Worm (Caenorhabditis elegans) whole organism, L3 larva: ENCODE data around the gene T04C12.8.
A peak's percentile ranks its signal among the peaks of the same experiment; 100 is the strongest.

ENCODE experiments used
- R02D3.7 ChIP-seq: fragments of 150-350 bp; optimal IDR thresholded peaks from 2 replicates; lab custom pipeline; 2014; ENCODE audit warnings: missing biosample characterization, missing genetic modification characterization
- aly-2 ChIP-seq: fragments of 150-350 bp; optimal IDR thresholded peaks from 2 replicates; lab custom pipeline; 2014; ENCODE audit warnings: missing biosample characterization, missing genetic modification characterization
- ama-1 ChIP-seq: fragments of 150-350 bp; optimal IDR thresholded peaks from 2 replicates; lab custom pipeline; 2018
- ceh-16 ChIP-seq: sonication (generic microtip); optimal IDR thresholded peaks from 2 replicates; lab custom pipeline; 2017; ENCODE audit warnings: missing biosample characterization, missing genetic modification characterization
- ceh-28 ChIP-seq: fragments of 150-350 bp; optimal IDR thresholded peaks from 2 replicates; lab custom pipeline; 2014; ENCODE audit warnings: missing biosample characterization, missing genetic modification reagents, missing genetic modification characterization
- ceh-82 ChIP-seq: fragments of 150-350 bp; optimal IDR thresholded peaks from 2 replicates; lab custom pipeline; 2014; ENCODE audit warnings: missing biosample characterization, missing genetic modification characterization
- ceh-9 ChIP-seq: sonication (generic microtip); optimal IDR thresholded peaks from 2 replicates; lab custom pipeline; 2018; ENCODE audit warnings: missing biosample characterization, missing genetic modification characterization
- egl-5 ChIP-seq: fragments of 150-350 bp; optimal IDR thresholded peaks from 2 replicates; lab custom pipeline; 2017; ENCODE audit warnings: missing biosample characterization, missing genetic modification reagents, missing genetic modification characterization, inconsistent platforms
- elt-1 ChIP-seq: fragments of 150-350 bp; optimal IDR thresholded peaks from 2 replicates; lab custom pipeline; 2014; ENCODE audit warnings: missing biosample characterization, missing genetic modification characterization
- elt-2 ChIP-seq: sonication (generic microtip); optimal IDR thresholded peaks from 2 replicates; lab custom pipeline; 2016; ENCODE audit warnings: missing genetic modification reagents, mild to moderate bottlenecking, missing genetic modification characterization, missing compliant biosample characterization
- elt-3 ChIP-seq, 3 experiments: fragments of 150-350 bp in 1 of 3; sonication (generic microtip) in 2 of 3; optimal IDR thresholded peaks; 2 replicates in 2 of 3; 4 replicates in 1 of 3; lab custom pipeline; 2014 to 2017; ENCODE audit warnings: missing biosample characterization in 3 of 3, missing genetic modification characterization in 3 of 3
- eor-1 ChIP-seq, 2 experiments: fragments of 150-350 bp; optimal IDR thresholded peaks; 2 replicates each; lab custom pipeline; 2014 to 2018; ENCODE audit warnings: missing biosample characterization in 2 of 2, missing genetic modification characterization in 2 of 2
- fkh-10 ChIP-seq: sonication (generic microtip); optimal IDR thresholded peaks from 2 replicates; lab custom pipeline; 2017; ENCODE audit warnings: missing biosample characterization, missing genetic modification reagents, missing genetic modification characterization
- fos-1 ChIP-seq: fragments of 150-350 bp; optimal IDR thresholded peaks from 2 replicates; lab custom pipeline; 2014; ENCODE audit warnings: missing biosample characterization, missing genetic modification characterization
- hmg-11 ChIP-seq: sonication (generic microtip); optimal IDR thresholded peaks from 2 replicates; lab custom pipeline; 2016; ENCODE audit warnings: missing genetic modification characterization, missing compliant biosample characterization
- jun-1 ChIP-seq: fragments of 150-350 bp; optimal IDR thresholded peaks from 2 replicates; lab custom pipeline; 2014; ENCODE audit warnings: missing biosample characterization, missing genetic modification reagents, missing genetic modification characterization
- lin-15B ChIP-seq: fragments of 150-350 bp; optimal IDR thresholded peaks from 2 replicates; lab custom pipeline; 2014; ENCODE audit warnings: missing biosample characterization, missing genetic modification characterization
- lin-39 ChIP-seq: fragments of 150-350 bp; optimal IDR thresholded peaks from 2 replicates; lab custom pipeline; 2018; ENCODE audit warnings: missing biosample characterization, missing genetic modification reagents, missing genetic modification characterization
- lsy-12 ChIP-seq: sonication (generic microtip); optimal IDR thresholded peaks from 2 replicates; lab custom pipeline; 2016; ENCODE audit warnings: mild to moderate bottlenecking, missing genetic modification characterization, missing compliant biosample characterization
- mdl-1 ChIP-seq: fragments of 150-350 bp; optimal IDR thresholded peaks from 2 replicates; lab custom pipeline; 2014; ENCODE audit warnings: missing biosample characterization, missing genetic modification characterization
- mml-1 ChIP-seq: fragments of 150-350 bp; sonication (generic microtip); optimal IDR thresholded peaks from 3 replicates; lab custom pipeline; 2014; ENCODE audit warnings: missing biosample characterization, missing genetic modification characterization
- nfya-1 ChIP-seq: sonication (generic microtip); optimal IDR thresholded peaks from 2 replicates; lab custom pipeline; 2017; ENCODE audit warnings: missing genetic modification characterization, mild to moderate bottlenecking, missing compliant biosample characterization, antibody characterized with exemption, moderate library complexity; ENCODE audit not compliant: insufficient read depth
- nhr-12 ChIP-seq: fragments of 150-350 bp; optimal IDR thresholded peaks from 2 replicates; lab custom pipeline; 2014; ENCODE audit warnings: missing biosample characterization, missing genetic modification characterization
- nhr-23 ChIP-seq: fragments of 150-350 bp; optimal IDR thresholded peaks from 2 replicates; lab custom pipeline; 2014; ENCODE audit warnings: missing biosample characterization, missing genetic modification reagents, missing genetic modification characterization
- nhr-237 ChIP-seq: fragments of 150-350 bp; optimal IDR thresholded peaks from 2 replicates; lab custom pipeline; 2014; ENCODE audit warnings: missing biosample characterization, missing genetic modification characterization
- nhr-25 ChIP-seq: sonication (generic microtip); optimal IDR thresholded peaks from 2 replicates; lab custom pipeline; 2017; ENCODE audit warnings: missing biosample characterization, missing genetic modification characterization
- nhr-43 ChIP-seq: sonication (generic microtip); optimal IDR thresholded peaks from 2 replicates; lab custom pipeline; 2016; ENCODE audit warnings: mild to moderate bottlenecking, missing genetic modification characterization, missing compliant biosample characterization; ENCODE audit not compliant: poor library complexity, severe bottlenecking
- nhr-76 ChIP-seq: fragments of 150-350 bp; sonication (generic microtip); optimal IDR thresholded peaks from 5 replicates; lab custom pipeline; 2014; ENCODE audit warnings: missing biosample characterization, missing genetic modification characterization
- pha-4 ChIP-seq: fragments of 150-350 bp; optimal IDR thresholded peaks from 2 replicates; lab custom pipeline; 2014; ENCODE audit warnings: missing biosample characterization, missing genetic modification reagents, missing genetic modification characterization
- skn-1 ChIP-seq: fragments of 150-350 bp; optimal IDR thresholded peaks from 2 replicates; lab custom pipeline; 2014; ENCODE audit warnings: missing biosample characterization, missing genetic modification characterization
- snpc-4 ChIP-seq: fragments of 150-350 bp; optimal IDR thresholded peaks from 2 replicates; lab custom pipeline; 2014; ENCODE audit warnings: missing biosample characterization, missing genetic modification characterization
- tbx-2 ChIP-seq: sonication (generic microtip); optimal IDR thresholded peaks from 2 replicates; lab custom pipeline; 2016; ENCODE audit warnings: mild to moderate bottlenecking, missing genetic modification characterization, missing compliant biosample characterization
- unc-39 ChIP-seq: sonication (generic microtip); optimal IDR thresholded peaks from 4 replicates; lab custom pipeline; 2017; ENCODE audit warnings: missing biosample characterization, missing genetic modification characterization
- zag-1 ChIP-seq: fragments of 150-350 bp; optimal IDR thresholded peaks from 2 replicates; lab custom pipeline; 2014; ENCODE audit warnings: missing biosample characterization, missing genetic modification characterization
- ztf-4 ChIP-seq: fragments of 150-350 bp; optimal IDR thresholded peaks from 2 replicates; lab custom pipeline; 2014; ENCODE audit warnings: missing biosample characterization, missing genetic modification characterization

T04C12.8 gene

ce11 chrV:11078104-11078724 lies 9.1 kb upstream of the T04C12.8 start, which contains the start of gene act-2:
TSS of gene act-2 (minus strand) at chrV:11078154.
- peak; percentile 9 for TF ChIP-seq ceh-28
- peak; percentile 20 for TF ChIP-seq elt-1 (tag; lab: Kevin White, UChicago)
- no peak for TF ChIP-seq mdl-1 (tag; lab: Kevin White, UChicago)
- peak; percentile 58 for TF ChIP-seq fkh-10 (GFP tag; lab: Kevin White, UChicago)
- no peak for TF ChIP-seq egl-5 (tag; lab: Kevin White, UChicago)
- peak; percentile 76 for TF ChIP-seq elt-2 (tag; lab: Kevin White, UChicago)
- no peak for TF ChIP-seq ceh-16 (tag; lab: Kevin White, UChicago)
- TF ChIP-seq eor-1 (tag; optimal IDR thresholded peaks at IDR 0.05; lab: Kevin White, UChicago) = no peak
- TF ChIP-seq nhr-12 (tag; lab: Kevin White, UChicago) = no peak
- no peak for TF ChIP-seq unc-39 (tag; lab: Kevin White, UChicago)
- peak; percentile 78 for TF ChIP-seq nhr-23 (tag; lab: Kevin White, UChicago)
- peak; percentile 9 for TF ChIP-seq R02D3.7 (tag; lab: Kevin White, UChicago)
- TF ChIP-seq elt-3 (tag; optimal IDR thresholded peaks at IDR 0.05; lab: Kevin White, UChicago) = peak in 1 of 3 experiments; percentile 32
- TF ChIP-seq hmg-11 (tag; lab: Kevin White, UChicago) = peak; percentile 36
- no peak for TF ChIP-seq ztf-4 (tag; lab: Kevin White, UChicago)
- peak; percentile 23 for TF ChIP-seq skn-1
- TF ChIP-seq fos-1 (tag; lab: Kevin White, UChicago) = peak; percentile 88
- TF ChIP-seq ama-1 (lab: Kevin White, UChicago) = peak; percentile 22
- TF ChIP-seq nfya-1 (tag; lab: Kevin White, UChicago) = peak; percentile 88
- peak; percentile 74 for TF ChIP-seq lin-39 (tag; lab: Kevin White, UChicago)
- TF ChIP-seq pha-4 = peak; percentile 75
- peak; percentile 95 for TF ChIP-seq nhr-25 (tag; lab: Kevin White, UChicago)
- peak; percentile 73 for TF ChIP-seq snpc-4
- no peak for TF ChIP-seq ceh-82
- TF ChIP-seq lin-15B (tag; lab: Kevin White, UChicago) = peak; percentile 78
- TF ChIP-seq tbx-2 = peak; percentile 34
- TF ChIP-seq jun-1 (tag; lab: Kevin White, UChicago) = peak; percentile 82

ce11 chrV:11076403-11076802 lies 7.2 kb upstream of the T04C12.8 start:
- TF ChIP-seq ama-1 (lab: Kevin White, UChicago) = peak; percentile 94
- peak; percentile 52 for TF ChIP-seq elt-2 (tag; lab: Kevin White, UChicago)
- no peak for TF ChIP-seq ceh-9 (tag; lab: Kevin White, UChicago)
- TF ChIP-seq nhr-43 (tag; lab: Kevin White, UChicago) = no peak
- TF ChIP-seq mml-1 (tag; lab: Kevin White, UChicago) = no peak
- TF ChIP-seq nhr-76 (tag; lab: Kevin White, UChicago) = no peak
- TF ChIP-seq fos-1 (tag; lab: Kevin White, UChicago) = no peak
- TF ChIP-seq pha-4 = peak; percentile 32
- TF ChIP-seq aly-2 (tag; lab: Kevin White, UChicago) = no peak
- peak; percentile 8 for TF ChIP-seq egl-5 (tag; lab: Kevin White, UChicago)
- no peak for TF ChIP-seq lsy-12
- no peak for TF ChIP-seq zag-1
- no peak for TF ChIP-seq unc-39 (tag; lab: Kevin White, UChicago)
- TF ChIP-seq nhr-25 (tag; lab: Kevin White, UChicago) = peak; percentile 72
- peak; percentile 4 for TF ChIP-seq jun-1 (tag; lab: Kevin White, UChicago)
- TF ChIP-seq nhr-12 (tag; lab: Kevin White, UChicago) = no peak
- no peak for TF ChIP-seq nhr-237 (tag; lab: Kevin White, UChicago)

ce11 chrV:11076028-11076402 lies 6.9 kb upstream of the T04C12.8 start:
- TF ChIP-seq tbx-2 (peak; percentile 34), nhr-43 (tag; lab: Kevin White, UChicago) (peak; percentile 14), lin-15B (tag; lab: Kevin White, UChicago) (no peak)
- TF ChIP-seq, all 47 proteins: peak for 2
